Worm (Caenorhabditis elegans): ENCODE measurements around the gene snb-1.

Gene snb-1

DNA sequence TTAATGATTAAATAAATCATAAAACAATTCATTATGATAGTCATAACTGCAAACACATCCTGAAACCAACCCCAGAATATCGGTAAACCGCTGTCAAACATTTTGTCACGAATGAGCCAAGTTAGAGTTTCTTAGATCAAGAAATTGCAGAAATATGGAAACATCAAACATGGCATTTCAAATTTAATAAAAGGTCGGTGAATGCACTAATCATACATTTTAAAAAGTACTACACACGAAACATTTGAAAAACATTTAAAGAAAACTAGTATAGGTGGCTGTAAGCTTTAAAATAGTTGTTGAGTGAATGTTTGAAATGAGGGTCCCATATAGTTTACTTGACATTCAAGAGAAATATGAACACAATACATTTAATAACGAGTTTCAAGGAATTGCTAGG is 12.4 kb upstream of the snb-1 start, which contains the start of gene str-180:
Gene str-180 (minus strand): TSS at position 101 of the 400 bp plus-strand sequence.
- no peak for TF ChIP-seq T22C8.4 (GFP tag; IDR thresholded peaks at IDR 0.05)
- no peak for TF ChIP-seq tab-1 (GFP tag; IDR thresholded peaks at IDR 0.05)
- no peak for TF ChIP-seq ref-1 (GFP tag; conservative IDR thresholded peaks at IDR 0.05)
- TF ChIP-seq klf-2 (GFP tag; conservative IDR thresholded peaks at IDR 0.05) = no peak
- no peak for TF ChIP-seq cog-1 (tag; optimal IDR thresholded peaks at IDR 0.05)
- no peak for TF ChIP-seq ztf-29 (GFP tag; IDR thresholded peaks at IDR 0.05)

DNA sequence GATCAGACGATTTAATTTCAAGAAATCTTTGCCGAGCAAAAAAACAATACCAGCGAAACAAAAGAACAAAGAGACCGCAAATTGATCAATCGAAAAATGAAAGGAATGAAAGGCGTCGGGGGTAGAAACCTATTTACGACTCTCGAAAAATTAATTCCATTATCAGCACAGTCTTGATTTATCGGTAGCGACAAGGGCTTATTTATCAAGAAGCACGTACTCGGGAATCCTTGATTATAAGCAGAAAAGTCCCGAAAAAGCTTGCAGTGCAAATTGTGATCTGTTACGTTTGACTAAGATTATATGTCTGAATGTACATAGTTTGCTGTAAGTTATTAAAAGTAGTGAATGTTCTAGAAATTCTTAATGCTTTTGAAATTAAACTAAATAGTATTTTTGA is 10.3 kb upstream of the snb-1 start:
- TF ChIP-seq tab-1 (GFP tag; IDR thresholded peaks at IDR 0.05) (no peak), flt-1 (GFP tag; IDR thresholded peaks at IDR 0.05) (no peak), med-1 (GFP tag; optimal IDR thresholded peaks at IDR 0.05; ENCODE audit: insufficient read depth) (no peak), klf-2 (GFP tag; conservative IDR thresholded peaks at IDR 0.05) (no peak), ref-1 (GFP tag; conservative IDR thresholded peaks at IDR 0.05) (no peak), cog-1 (tag; optimal IDR thresholded peaks at IDR 0.05) (no peak), ztf-29 (GFP tag; IDR thresholded peaks at IDR 0.05) (no peak), ztf-23 (GFP tag; IDR thresholded peaks at IDR 0.05) (no peak), T22C8.4 (GFP tag; IDR thresholded peaks at IDR 0.05) (no peak)

DNA sequence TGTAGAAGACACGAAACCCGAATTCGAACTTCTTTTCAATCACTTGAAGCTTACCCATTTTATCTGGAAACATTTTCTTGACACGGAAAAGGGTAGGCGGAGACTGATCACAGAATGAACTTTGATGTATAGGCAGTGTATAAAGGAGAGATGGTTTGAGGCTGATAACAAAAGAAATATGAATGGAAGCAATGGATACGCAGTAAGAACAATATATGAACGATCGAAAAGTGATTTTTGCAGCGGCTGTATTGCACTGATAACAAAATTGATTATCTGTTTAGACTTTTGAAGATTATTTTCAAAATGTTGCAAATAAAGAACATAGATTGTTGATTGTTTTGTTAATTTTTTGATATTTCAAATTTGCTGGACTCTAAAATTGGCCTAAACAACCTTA is 9.4 kb upstream of the snb-1 start, which contains the start of gene pmp-5:
Gene pmp-5 (minus strand): TSS at position 63 of the 400 bp plus-strand sequence.
- no peak for TF ChIP-seq ztf-29 (GFP tag; IDR thresholded peaks at IDR 0.05)
- TF ChIP-seq klf-2 (GFP tag; conservative IDR thresholded peaks at IDR 0.05) = no peak
- TF ChIP-seq flt-1 (GFP tag; IDR thresholded peaks at IDR 0.05) = no peak
- no peak for TF ChIP-seq ref-1 (GFP tag; conservative IDR thresholded peaks at IDR 0.05)
- no peak for TF ChIP-seq T22C8.4 (GFP tag; IDR thresholded peaks at IDR 0.05)
- TF ChIP-seq tab-1 (GFP tag; IDR thresholded peaks at IDR 0.05) = no peak
- no peak for TF ChIP-seq med-1 (GFP tag; optimal IDR thresholded peaks at IDR 0.05; ENCODE audit: insufficient read depth)
- no peak for TF ChIP-seq ztf-23 (GFP tag; IDR thresholded peaks at IDR 0.05)
- no peak for TF ChIP-seq cog-1 (tag; optimal IDR thresholded peaks at IDR 0.05)

DNA sequence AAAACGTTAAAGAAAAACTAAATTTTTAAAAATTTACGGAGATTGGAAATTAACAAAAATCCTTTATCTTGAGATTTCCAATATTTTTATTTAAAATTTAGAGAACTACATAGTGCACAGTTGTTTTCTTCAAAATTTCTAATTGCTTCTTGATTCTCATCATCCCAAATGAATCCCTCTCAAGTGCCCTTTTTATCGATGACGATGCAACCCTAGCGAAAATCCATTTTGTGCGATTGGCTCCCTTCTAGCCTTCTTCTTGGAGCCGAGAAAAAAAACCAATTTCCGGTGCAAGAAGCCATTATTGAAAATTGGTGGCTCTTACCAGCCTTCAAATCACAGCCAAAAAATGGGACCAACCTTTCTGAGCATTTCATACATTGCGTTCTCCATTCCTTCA is 6.2 kb upstream of the snb-1 start:
- TF ChIP-seq tab-1 (GFP tag; IDR thresholded peaks at IDR 0.05) (no peak), ztf-29 (GFP tag; IDR thresholded peaks at IDR 0.05) (no peak), T22C8.4 (GFP tag; IDR thresholded peaks at IDR 0.05) (no peak), ref-1 (GFP tag; conservative IDR thresholded peaks at IDR 0.05) (no peak), ztf-23 (GFP tag; IDR thresholded peaks at IDR 0.05) (no peak)

DNA sequence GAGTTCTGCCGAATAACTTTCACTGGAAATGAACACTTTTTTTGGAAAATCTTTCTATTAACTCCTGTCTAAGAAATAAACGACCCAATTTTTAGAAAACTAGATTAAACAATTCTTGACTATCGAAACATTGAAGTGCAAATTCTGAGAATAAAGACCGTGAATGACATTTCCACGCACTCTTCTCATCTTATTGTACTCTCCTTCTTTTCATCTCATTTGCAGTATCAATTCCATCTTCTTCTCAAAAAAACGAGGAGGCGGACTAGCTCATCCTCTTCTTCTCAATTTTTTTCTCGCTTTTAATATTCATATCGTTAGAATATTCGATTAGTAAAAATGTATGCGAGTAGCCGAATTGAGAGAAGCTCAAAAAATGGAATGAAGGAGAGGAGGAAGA is 5.4 kb upstream of the snb-1 start:
- TF ChIP-seq tab-1 (GFP tag; IDR thresholded peaks at IDR 0.05) (no peak), T22C8.4 (GFP tag; IDR thresholded peaks at IDR 0.05) (no peak), ztf-23 (GFP tag; IDR thresholded peaks at IDR 0.05) (no peak), med-1 (GFP tag; optimal IDR thresholded peaks at IDR 0.05; ENCODE audit: insufficient read depth) (no peak), klf-2 (GFP tag; conservative IDR thresholded peaks at IDR 0.05) (no peak), ref-1 (GFP tag; conservative IDR thresholded peaks at IDR 0.05) (no peak), flt-1 (GFP tag; IDR thresholded peaks at IDR 0.05) (no peak), ztf-29 (GFP tag; IDR thresholded peaks at IDR 0.05) (no peak), cog-1 (tag; optimal IDR thresholded peaks at IDR 0.05) (no peak)

DNA sequence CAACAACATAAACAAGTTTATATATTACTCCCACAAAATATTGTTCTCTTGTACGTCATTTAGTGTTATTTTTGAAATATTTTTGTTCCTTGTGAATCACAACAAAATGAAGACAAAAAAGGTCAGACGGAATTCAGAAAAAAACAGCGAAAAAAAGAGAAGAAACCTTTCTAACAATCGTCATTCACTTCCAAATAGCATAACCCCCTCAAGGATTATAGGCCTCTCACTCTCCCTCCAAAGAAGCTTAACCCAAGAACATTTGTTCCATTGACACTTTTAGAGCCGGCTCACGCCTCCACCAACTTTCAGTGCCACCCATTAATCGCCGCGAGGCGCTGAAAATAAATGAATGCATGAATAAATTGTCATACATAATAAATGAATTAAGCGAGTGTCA is 3.2 kb upstream of the snb-1 start:
- TF ChIP-seq T22C8.4 (GFP tag; IDR thresholded peaks at IDR 0.05) (no peak), ztf-29 (GFP tag; IDR thresholded peaks at IDR 0.05) (no peak), ref-1 (GFP tag; conservative IDR thresholded peaks at IDR 0.05) (no peak), tab-1 (GFP tag; IDR thresholded peaks at IDR 0.05) (no peak), cog-1 (tag; optimal IDR thresholded peaks at IDR 0.05) (no peak), med-1 (GFP tag; optimal IDR thresholded peaks at IDR 0.05; ENCODE audit: insufficient read depth) (no peak), ztf-23 (GFP tag; IDR thresholded peaks at IDR 0.05) (no peak), klf-2 (GFP tag; conservative IDR thresholded peaks at IDR 0.05) (no peak), flt-1 (GFP tag; IDR thresholded peaks at IDR 0.05) (no peak)

DNA sequence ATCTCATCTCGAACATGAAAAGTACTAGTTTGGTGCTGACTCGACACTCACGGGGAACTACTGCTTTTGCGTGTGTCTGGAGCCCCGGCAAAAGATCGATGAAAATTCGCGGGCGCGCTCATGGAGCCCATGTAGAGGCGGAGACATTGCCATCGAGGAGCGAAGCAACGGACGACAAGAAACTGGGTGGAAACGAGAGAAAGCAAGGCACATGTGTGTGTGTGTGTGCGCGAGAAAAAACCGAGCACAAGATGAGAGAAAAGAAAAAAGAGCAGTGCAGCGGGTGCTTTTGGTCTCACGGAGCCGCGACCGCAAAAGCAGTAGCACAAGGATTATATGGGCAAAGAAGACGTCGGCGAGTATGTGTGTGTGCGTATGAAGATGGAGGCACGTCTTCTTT is 2.5 kb upstream of the snb-1 start:
- TF ChIP-seq ref-1 (GFP tag; conservative IDR thresholded peaks at IDR 0.05) (no peak), med-1 (GFP tag; optimal IDR thresholded peaks at IDR 0.05; ENCODE audit: insufficient read depth) (no peak), flt-1 (GFP tag; IDR thresholded peaks at IDR 0.05) (no peak), klf-2 (GFP tag; conservative IDR thresholded peaks at IDR 0.05) (no peak), tab-1 (GFP tag; IDR thresholded peaks at IDR 0.05) (no peak), T22C8.4 (GFP tag; IDR thresholded peaks at IDR 0.05) (no peak), ztf-23 (GFP tag; IDR thresholded peaks at IDR 0.05) (no peak), cog-1 (tag; optimal IDR thresholded peaks at IDR 0.05) (no peak), ztf-29 (GFP tag; IDR thresholded peaks at IDR 0.05) (no peak)

DNA sequence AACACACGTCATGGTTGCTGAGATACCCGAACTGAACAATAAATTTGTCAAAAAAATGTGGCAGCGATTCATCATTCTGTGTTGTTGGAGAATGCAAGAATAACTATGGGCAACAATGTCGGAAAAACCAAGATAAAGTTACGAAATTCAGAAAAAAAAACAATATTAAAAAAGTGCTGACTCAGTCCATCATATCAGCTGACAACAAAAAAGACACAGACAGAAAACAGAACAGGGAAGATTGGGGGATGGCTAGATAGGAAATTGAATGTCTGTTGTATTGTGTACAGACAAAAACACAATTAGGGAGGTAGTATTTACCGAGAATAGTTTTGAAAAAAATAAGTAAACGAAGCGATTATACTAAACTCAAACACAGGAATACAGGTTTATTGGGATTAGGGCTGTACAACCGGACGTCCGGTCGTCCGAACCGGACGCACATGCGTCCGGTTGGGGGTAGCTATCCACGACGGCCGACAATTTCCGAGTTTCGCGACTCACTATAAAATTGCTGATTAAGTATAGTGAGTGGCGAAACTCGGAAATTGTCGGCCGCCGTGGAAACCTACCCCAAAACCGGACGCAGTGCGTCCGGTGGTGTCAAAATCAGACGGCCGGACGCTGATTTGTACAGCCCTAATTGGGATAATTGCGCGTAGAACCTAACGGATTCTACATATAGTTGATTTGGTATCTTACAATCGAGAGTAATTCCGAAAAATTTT is 1.4 kb upstream of the snb-1 start:
- TF ChIP-seq ztf-29 (GFP tag; IDR thresholded peaks at IDR 0.05) (no peak), flt-1 (GFP tag; IDR thresholded peaks at IDR 0.05) (no peak), T22C8.4 (GFP tag; IDR thresholded peaks at IDR 0.05) (no peak), tab-1 (GFP tag; IDR thresholded peaks at IDR 0.05) (no peak), ztf-23 (GFP tag; IDR thresholded peaks at IDR 0.05) (no peak), cog-1 (tag; optimal IDR thresholded peaks at IDR 0.05) (no peak), klf-2 (GFP tag; conservative IDR thresholded peaks at IDR 0.05) (no peak), ref-1 (GFP tag; conservative IDR thresholded peaks at IDR 0.05) (no peak), med-1 (GFP tag; optimal IDR thresholded peaks at IDR 0.05; ENCODE audit: insufficient read depth) (no peak)

DNA sequence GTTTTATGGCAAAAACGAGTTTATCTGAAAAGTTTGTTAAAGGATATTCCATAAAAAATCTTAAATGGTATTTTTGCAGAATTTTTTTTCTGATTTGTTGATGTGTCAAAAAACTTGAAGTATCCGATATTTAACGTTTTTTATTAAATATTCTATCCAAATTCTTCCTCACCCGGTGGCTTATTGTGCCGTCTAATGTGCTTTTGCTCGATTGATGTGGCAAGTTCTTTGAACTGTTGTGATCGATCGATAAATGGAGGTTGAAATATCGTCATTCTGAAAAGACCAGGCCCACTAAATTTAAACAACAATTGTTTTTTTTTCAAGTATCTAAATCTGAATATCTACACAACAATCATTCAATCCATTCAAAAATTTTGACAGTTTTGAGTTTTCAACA is 1.1 kb downstream of the snb-1 start, which contains the start of gene syx-18:
Gene syx-18 (minus strand): TSS at position 276 of the 400 bp plus-strand sequence.
- TF ChIP-seq tab-1 (GFP tag; IDR thresholded peaks at IDR 0.05) = no peak
- TF ChIP-seq med-1 (GFP tag; optimal IDR thresholded peaks at IDR 0.05; ENCODE audit: insufficient read depth) = no peak
- no peak for TF ChIP-seq T22C8.4 (GFP tag; IDR thresholded peaks at IDR 0.05)

DNA sequence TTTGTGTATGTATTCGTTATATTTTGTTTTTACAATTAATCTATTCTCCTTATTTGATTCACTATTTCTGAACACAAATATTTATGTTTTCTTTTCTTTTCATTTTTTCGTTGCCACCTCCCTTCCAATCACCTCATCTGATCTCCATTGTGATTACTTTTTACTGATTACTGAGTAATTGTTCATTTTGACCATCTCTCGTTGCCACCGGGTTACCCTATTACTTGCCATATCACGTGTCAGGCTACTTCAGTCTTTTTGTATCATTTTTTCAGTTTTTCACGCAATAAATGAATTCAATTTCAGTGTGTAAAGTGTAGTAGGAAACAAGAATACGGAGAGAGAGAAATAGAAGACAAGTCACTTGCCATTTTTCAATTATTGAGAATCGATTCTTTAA is 4.2 kb downstream of the snb-1 start, which contains the start of gene T10H9.8:
Gene T10H9.8 (plus strand): TSS at position 301 of the 400 bp plus-strand sequence.
- TF ChIP-seq ztf-29 (GFP tag; IDR thresholded peaks at IDR 0.05) (no peak), ztf-23 (GFP tag; IDR thresholded peaks at IDR 0.05) (no peak), cog-1 (tag; optimal IDR thresholded peaks at IDR 0.05) (no peak), tab-1 (GFP tag; IDR thresholded peaks at IDR 0.05) (no peak), ref-1 (GFP tag; conservative IDR thresholded peaks at IDR 0.05) (no peak), T22C8.4 (GFP tag; IDR thresholded peaks at IDR 0.05) (no peak), med-1 (GFP tag; optimal IDR thresholded peaks at IDR 0.05; ENCODE audit: insufficient read depth) (no peak)
